Worm (Caenorhabditis elegans): ENCODE results near the gene ZK177.3.

ce11 chrII:5473946-5474423 is 41.7 kb upstream of the ZK177.3 start, which contains the start of gene mrps-16:
- TF ChIP-seq unc-86 (tag; optimal IDR thresholded peaks at IDR 0.05) (peak; percentile 1), ztf-16 (tag; optimal IDR thresholded peaks at IDR 0.05) (no peak), C08G9.2 (tag; optimal IDR thresholded peaks at IDR 0.05) (no peak), fkh-10 (GFP tag; optimal IDR thresholded peaks at IDR 0.05) (no peak), ceh-6 (GFP tag; optimal IDR thresholded peaks at IDR 0.05) (no peak)
